Worm (Caenorhabditis elegans): ENCODE results near the gene R10E4.3.

R10E4.3 gene

DNA sequence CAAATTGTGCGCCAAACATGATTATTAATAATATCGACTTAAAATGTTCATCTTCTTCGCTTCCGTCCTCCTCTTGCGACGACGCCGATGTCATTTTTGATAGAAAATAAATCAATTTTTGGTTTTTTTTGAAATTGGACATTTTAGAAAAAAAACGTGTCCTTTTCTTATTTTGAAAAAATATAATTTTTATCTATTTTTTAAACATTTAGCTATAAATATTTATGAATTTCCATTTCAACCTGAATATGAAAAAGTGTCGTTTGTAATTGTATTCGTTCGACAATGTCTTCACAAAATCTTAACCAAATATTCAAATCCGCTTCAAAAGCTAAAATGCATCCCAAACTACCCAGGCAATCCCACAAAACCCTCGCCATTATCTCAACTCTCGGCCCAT lies at the start of gene R10E4.3:
R10E4.3 (minus strand) TSS at position 101 of the 400 bp plus-strand sequence.
- no peak for TF ChIP-seq nhr-11 (tag; optimal IDR thresholded peaks at IDR 0.05)
- TF ChIP-seq nhr-77 (tag; optimal IDR thresholded peaks at IDR 0.05): no peak
- TF ChIP-seq mml-1 (tag; optimal IDR thresholded peaks at IDR 0.05): no peak
- TF ChIP-seq egl-27 (tag; optimal IDR thresholded peaks at IDR 0.05): no peak
- TF ChIP-seq ama-1 (optimal IDR thresholded peaks at IDR 0.05): no peak
- TF ChIP-seq sea-2 (GFP tag; optimal IDR thresholded peaks at IDR 0.05): no peak
- TF ChIP-seq fkh-10 (GFP tag; optimal IDR thresholded peaks at IDR 0.05): no peak

DNA sequence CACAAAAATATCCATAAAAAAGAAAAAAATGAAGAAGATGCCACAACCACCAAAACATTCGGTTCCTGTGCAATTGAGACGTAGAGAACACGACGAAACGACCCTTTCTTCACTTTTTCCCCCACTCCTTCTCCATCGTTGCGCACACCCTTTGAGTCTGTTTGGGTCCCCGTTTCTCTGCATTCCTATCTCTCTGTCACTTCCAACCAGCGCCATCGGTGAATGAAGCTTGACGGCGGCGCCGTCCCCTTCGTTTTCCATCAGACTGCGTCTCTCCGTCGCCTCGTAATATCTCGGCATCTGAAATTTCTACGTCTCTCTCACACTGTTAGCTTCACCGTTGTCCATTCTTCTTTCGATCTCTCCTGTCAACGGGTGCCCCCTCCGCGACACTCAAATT lies 48.3 kb upstream of the R10E4.3 start:
- TF ChIP-seq fos-1 (tag; optimal IDR thresholded peaks at IDR 0.05) (no peak), ceh-28 (tag; optimal IDR thresholded peaks at IDR 0.05) (no peak), eor-1 (tag; optimal IDR thresholded peaks at IDR 0.05) (no peak), ztf-11 (tag; optimal IDR thresholded peaks at IDR 0.05) (no peak), nhr-237 (tag; optimal IDR thresholded peaks at IDR 0.05) (no peak), nhr-11 (tag; optimal IDR thresholded peaks at IDR 0.05) (no peak), ceh-82 (tag; optimal IDR thresholded peaks at IDR 0.05) (no peak), unc-62 (GFP tag; optimal IDR thresholded peaks at IDR 0.05) (no peak), lin-15B (tag; optimal IDR thresholded peaks at IDR 0.05) (peak; percentile 13), mdl-1 (tag; optimal IDR thresholded peaks at IDR 0.05) (no peak), nhr-77 (tag; optimal IDR thresholded peaks at IDR 0.05) (no peak), ZK546.5 (tag; optimal IDR thresholded peaks at IDR 0.05) (no peak), lin-39 (tag; optimal IDR thresholded peaks at IDR 0.05) (peak; percentile 48), nhr-25 (tag; optimal IDR thresholded peaks at IDR 0.05) (peak; percentile 29), nhr-12 (tag; optimal IDR thresholded peaks at IDR 0.05) (no peak), egl-5 (tag; optimal IDR thresholded peaks at IDR 0.05) (peak; percentile 40), ama-1 (optimal IDR thresholded peaks at IDR 0.05) (no peak), nhr-67 (tag; optimal IDR thresholded peaks at IDR 0.05) (no peak), lsy-12 (tag; optimal IDR thresholded peaks at IDR 0.05) (no peak), unc-39 (tag; optimal IDR thresholded peaks at IDR 0.05) (no peak), aly-2 (tag; optimal IDR thresholded peaks at IDR 0.05) (no peak), hmg-11 (tag; optimal IDR thresholded peaks at IDR 0.05) (peak; percentile 93), fkh-10 (GFP tag; optimal IDR thresholded peaks at IDR 0.05) (no peak), skn-1 (tag; optimal IDR thresholded peaks at IDR 0.05) (no peak), elt-3 (tag; optimal IDR thresholded peaks at IDR 0.05) (no peak), elt-1 (tag; optimal IDR thresholded peaks at IDR 0.05) (no peak), jun-1 (tag; optimal IDR thresholded peaks at IDR 0.05) (no peak), nfya-1 (tag; optimal IDR thresholded peaks at IDR 0.05; ENCODE audit: insufficient read depth) (peak; percentile 81), daf-12 (tag; optimal IDR thresholded peaks at IDR 0.05) (no peak), nhr-23 (tag; optimal IDR thresholded peaks at IDR 0.05) (no peak), nhr-43 (tag; optimal IDR thresholded peaks at IDR 0.05; ENCODE audit: poor library complexity, severe bottlenecking) (no peak), pqm-1 (tag; optimal IDR thresholded peaks at IDR 0.05) (no peak), nhr-28 (tag; optimal IDR thresholded peaks at IDR 0.05) (no peak), elt-2 (tag; optimal IDR thresholded peaks at IDR 0.05) (no peak), ceh-16 (tag; optimal IDR thresholded peaks at IDR 0.05) (no peak), zag-1 (tag; optimal IDR thresholded peaks at IDR 0.05) (no peak), nhr-76 (tag; optimal IDR thresholded peaks at IDR 0.05) (no peak), ztf-4 (tag; optimal IDR thresholded peaks at IDR 0.05) (no peak), R02D3.7 (tag; optimal IDR thresholded peaks at IDR 0.05) (no peak), ceh-9 (tag; optimal IDR thresholded peaks at IDR 0.05) (no peak), tbx-2 (tag; optimal IDR thresholded peaks at IDR 0.05) (no peak), pha-4 (tag; optimal IDR thresholded peaks at IDR 0.05) (no peak), mml-1 (tag; optimal IDR thresholded peaks at IDR 0.05) (no peak), sea-2 (GFP tag; optimal IDR thresholded peaks at IDR 0.05) (no peak), fkh-2 (tag; optimal IDR thresholded peaks at IDR 0.05) (no peak), snpc-4 (tag; optimal IDR thresholded peaks at IDR 0.05) (peak; percentile 10), egl-27 (tag; optimal IDR thresholded peaks at IDR 0.05) (no peak)

Measured in whole organism, L3 larva.